Worm (Caenorhabditis elegans) whole organism, L3 larva: Measurements from ENCODE around the gene oac-24.

ENCODE experiments used
- ama-1 ChIP-seq: fragments of 150-350 bp; optimal IDR thresholded peaks from 2 replicates; lab custom pipeline; 2018
- ceh-16 ChIP-seq: sonication (generic microtip); optimal IDR thresholded peaks from 2 replicates; lab custom pipeline; 2017; ENCODE audit warnings: missing biosample characterization, missing genetic modification characterization
- ceh-28 ChIP-seq: fragments of 150-350 bp; optimal IDR thresholded peaks from 2 replicates; lab custom pipeline; 2014; ENCODE audit warnings: missing biosample characterization, missing genetic modification reagents, missing genetic modification characterization
- ceh-82 ChIP-seq: fragments of 150-350 bp; optimal IDR thresholded peaks from 2 replicates; lab custom pipeline; 2014; ENCODE audit warnings: missing biosample characterization, missing genetic modification characterization
- ceh-9 ChIP-seq: sonication (generic microtip); optimal IDR thresholded peaks from 2 replicates; lab custom pipeline; 2018; ENCODE audit warnings: missing biosample characterization, missing genetic modification characterization
- daf-12 ChIP-seq: fragments of 150-350 bp; optimal IDR thresholded peaks from 2 replicates; lab custom pipeline; 2014; ENCODE audit warnings: missing biosample characterization, missing genetic modification reagents, missing genetic modification characterization
- egl-27 ChIP-seq: sonication (generic microtip); optimal IDR thresholded peaks from 4 replicates; lab custom pipeline; 2017; ENCODE audit warnings: missing biosample characterization, missing genetic modification reagents, missing genetic modification characterization
- egl-5 ChIP-seq: fragments of 150-350 bp; optimal IDR thresholded peaks from 2 replicates; lab custom pipeline; 2017; ENCODE audit warnings: missing biosample characterization, missing genetic modification reagents, missing genetic modification characterization, inconsistent platforms
- elt-1 ChIP-seq: fragments of 150-350 bp; optimal IDR thresholded peaks from 2 replicates; lab custom pipeline; 2014; ENCODE audit warnings: missing biosample characterization, missing genetic modification characterization
- elt-3 ChIP-seq, 3 experiments: fragments of 150-350 bp in 1 of 3; sonication (generic microtip) in 2 of 3; optimal IDR thresholded peaks; 2 replicates in 2 of 3; 4 replicates in 1 of 3; lab custom pipeline; 2014 to 2017; ENCODE audit warnings: missing biosample characterization in 3 of 3, missing genetic modification characterization in 3 of 3
- fos-1 ChIP-seq: fragments of 150-350 bp; optimal IDR thresholded peaks from 2 replicates; lab custom pipeline; 2014; ENCODE audit warnings: missing biosample characterization, missing genetic modification characterization
- jun-1 ChIP-seq: fragments of 150-350 bp; optimal IDR thresholded peaks from 2 replicates; lab custom pipeline; 2014; ENCODE audit warnings: missing biosample characterization, missing genetic modification reagents, missing genetic modification characterization
- lin-15B ChIP-seq: fragments of 150-350 bp; optimal IDR thresholded peaks from 2 replicates; lab custom pipeline; 2014; ENCODE audit warnings: missing biosample characterization, missing genetic modification characterization
- lin-39 ChIP-seq: fragments of 150-350 bp; optimal IDR thresholded peaks from 2 replicates; lab custom pipeline; 2018; ENCODE audit warnings: missing biosample characterization, missing genetic modification reagents, missing genetic modification characterization
- nhr-11 ChIP-seq: fragments of 150-350 bp; optimal IDR thresholded peaks from 2 replicates; lab custom pipeline; 2014; ENCODE audit warnings: missing biosample characterization, missing genetic modification characterization
- nhr-12 ChIP-seq: fragments of 150-350 bp; optimal IDR thresholded peaks from 2 replicates; lab custom pipeline; 2014; ENCODE audit warnings: missing biosample characterization, missing genetic modification characterization
- nhr-23 ChIP-seq: fragments of 150-350 bp; optimal IDR thresholded peaks from 2 replicates; lab custom pipeline; 2014; ENCODE audit warnings: missing biosample characterization, missing genetic modification reagents, missing genetic modification characterization
- nhr-237 ChIP-seq: fragments of 150-350 bp; optimal IDR thresholded peaks from 2 replicates; lab custom pipeline; 2014; ENCODE audit warnings: missing biosample characterization, missing genetic modification characterization
- nhr-25 ChIP-seq: sonication (generic microtip); optimal IDR thresholded peaks from 2 replicates; lab custom pipeline; 2017; ENCODE audit warnings: missing biosample characterization, missing genetic modification characterization
- nhr-28 ChIP-seq: fragments of 150-350 bp; optimal IDR thresholded peaks from 2 replicates; lab custom pipeline; 2014; ENCODE audit warnings: missing biosample characterization, missing genetic modification characterization
- nhr-67 ChIP-seq: fragments of 150-350 bp; optimal IDR thresholded peaks from 2 replicates; lab custom pipeline; 2014; ENCODE audit warnings: missing biosample characterization, missing genetic modification characterization
- nhr-76 ChIP-seq: fragments of 150-350 bp; sonication (generic microtip); optimal IDR thresholded peaks from 5 replicates; lab custom pipeline; 2014; ENCODE audit warnings: missing biosample characterization, missing genetic modification characterization
- nhr-77 ChIP-seq: fragments of 150-350 bp; optimal IDR thresholded peaks from 2 replicates; lab custom pipeline; 2014; ENCODE audit warnings: missing biosample characterization, missing genetic modification characterization
- pha-4 ChIP-seq: fragments of 150-350 bp; optimal IDR thresholded peaks from 2 replicates; lab custom pipeline; 2014; ENCODE audit warnings: missing biosample characterization, missing genetic modification reagents, missing genetic modification characterization
- pqm-1 ChIP-seq: fragments of 150-350 bp; optimal IDR thresholded peaks from 2 replicates; lab custom pipeline; 2017; ENCODE audit warnings: missing biosample characterization, missing genetic modification characterization, inconsistent platforms
- sea-2 ChIP-seq: fragments of 150-350 bp; sonication (generic microtip); optimal IDR thresholded peaks from 4 replicates; lab custom pipeline; 2014; ENCODE audit warnings: missing biosample characterization, missing genetic modification reagents, missing genetic modification characterization
- snpc-4 ChIP-seq: fragments of 150-350 bp; optimal IDR thresholded peaks from 2 replicates; lab custom pipeline; 2014; ENCODE audit warnings: missing biosample characterization, missing genetic modification characterization
- tbx-2 ChIP-seq: sonication (generic microtip); optimal IDR thresholded peaks from 2 replicates; lab custom pipeline; 2016; ENCODE audit warnings: mild to moderate bottlenecking, missing genetic modification characterization, missing compliant biosample characterization
- unc-39 ChIP-seq: sonication (generic microtip); optimal IDR thresholded peaks from 4 replicates; lab custom pipeline; 2017; ENCODE audit warnings: missing biosample characterization, missing genetic modification characterization
- zag-1 ChIP-seq: fragments of 150-350 bp; optimal IDR thresholded peaks from 2 replicates; lab custom pipeline; 2014; ENCODE audit warnings: missing biosample characterization, missing genetic modification characterization
- ztf-11 ChIP-seq: fragments of 150-350 bp; optimal IDR thresholded peaks from 2 replicates; lab custom pipeline; 2014; ENCODE audit warnings: missing biosample characterization, missing genetic modification characterization
- ztf-4 ChIP-seq: fragments of 150-350 bp; optimal IDR thresholded peaks from 2 replicates; lab custom pipeline; 2014; ENCODE audit warnings: missing biosample characterization, missing genetic modification characterization

Gene oac-24

ce11 chrV:4750294-4750693 is 39.7 kb downstream of the oac-24 start, which contains the start of gene C18G1.6:
Gene C18G1.6, plus strand, starts transcription at chrV:4750594.
- TF ChIP-seq nhr-67 (tag; lab: Kevin White, UChicago) (no peak), ztf-11 (no peak), ceh-16 (tag; lab: Kevin White, UChicago) (no peak), nhr-77 (tag; lab: Kevin White, UChicago) (no peak), egl-27 (tag; lab: Kevin White, UChicago) (no peak), nhr-237 (no peak), nhr-76 (tag; lab: Kevin White, UChicago) (no peak), snpc-4 (tag; lab: Kevin White, UChicago) (no peak), jun-1 (tag; lab: Kevin White, UChicago) (no peak), tbx-2 (tag; lab: Kevin White, UChicago) (no peak), ama-1 (lab: Kevin White, UChicago) (no peak), pha-4 (no peak), pqm-1 (tag; lab: Kevin White, UChicago) (no peak), zag-1 (no peak), fos-1 (no peak), elt-3 (tag; optimal IDR thresholded peaks at IDR 0.05; lab: Kevin White, UChicago) (no peak), elt-1 (tag; lab: Kevin White, UChicago) (no peak)

- TF ChIP-seq nhr-76 (tag; lab: Kevin White, UChicago) (no peak), ztf-4 (tag; lab: Kevin White, UChicago) (no peak), elt-1 (tag; lab: Kevin White, UChicago) (no peak), ceh-28 (tag; lab: Kevin White, UChicago) (no peak), nhr-28 (tag; lab: Kevin White, UChicago) (no peak), nhr-67 (tag; lab: Kevin White, UChicago) (no peak), nhr-237 (no peak), nhr-12 (tag; lab: Kevin White, UChicago) (no peak), ceh-82 (tag; lab: Kevin White, UChicago) (no peak), egl-27 (tag; lab: Kevin White, UChicago) (no peak), fos-1 (no peak), elt-3 (tag; optimal IDR thresholded peaks at IDR 0.05; lab: Kevin White, UChicago) (no peak)
Measured at ce11 chrV:4754123-4754522, 43.6 kb downstream of the oac-24 start, which contains the start of gene hil-4. Gene hil-4, plus strand, starts transcription at chrV:4754313.

- TF ChIP-seq nhr-11 (tag; lab: Kevin White, UChicago) (no peak), snpc-4 (tag; lab: Kevin White, UChicago) (no peak), daf-12 (no peak), egl-5 (no peak), nhr-12 (tag; lab: Kevin White, UChicago) (no peak)
Measured at ce11 chrV:4754684-4755211, 44.2 kb downstream of the oac-24 start.

ce11 chrV:4755308-4756029 is 44.9 kb downstream of the oac-24 start, which contains the start of gene pgl-3:
Gene pgl-3, plus strand, starts transcription at chrV:4755979.
- TF ChIP-seq egl-5: no peak
- no peak for TF ChIP-seq ceh-28 (tag; lab: Kevin White, UChicago)
- no peak for TF ChIP-seq ceh-16 (tag; lab: Kevin White, UChicago)
- no peak for TF ChIP-seq fos-1
- TF ChIP-seq nhr-77 (tag; lab: Kevin White, UChicago): no peak
- TF ChIP-seq nhr-23 (tag; lab: Kevin White, UChicago): no peak
- TF ChIP-seq nhr-25: no peak
- no peak for TF ChIP-seq ceh-9
- no peak for TF ChIP-seq nhr-12 (tag; lab: Kevin White, UChicago)
- TF ChIP-seq sea-2: no peak

ce11 chrV:4758019-4758418 is 47.5 kb downstream of the oac-24 start:
- TF ChIP-seq ztf-4 (tag; lab: Kevin White, UChicago): no peak
- no peak for TF ChIP-seq pha-4

ce11 chrV:4758540-4758939 is 48.0 kb downstream of the oac-24 start:
- TF ChIP-seq zag-1 (no peak), unc-39 (tag; lab: Kevin White, UChicago) (no peak), daf-12 (no peak), lin-15B (no peak), egl-27 (tag; lab: Kevin White, UChicago) (no peak), lin-39 (tag; lab: Kevin White, UChicago) (no peak), pqm-1 (tag; lab: Kevin White, UChicago) (no peak), nhr-23 (tag; lab: Kevin White, UChicago) (no peak)
- TF ChIP-seq, all 47 proteins: peak for 0
